Worm (Caenorhabditis elegans) whole organism, L2 larva: ENCODE data around the gene cct-1.

Source experiments
- F13H6.1 ChIP-seq: sonication (generic microtip); optimal IDR thresholded peaks from 2 replicates; lab custom pipeline; 2016; ENCODE audit warnings: missing genetic modification characterization, missing compliant biosample characterization
- R02D3.7 ChIP-seq: fragments of 150-350 bp; optimal IDR thresholded peaks from 2 replicates; lab custom pipeline; 2014; ENCODE audit warnings: missing biosample characterization, missing genetic modification characterization
- alr-1 ChIP-seq: fragments of 150-350 bp; optimal IDR thresholded peaks from 2 replicates; lab custom pipeline; 2014; ENCODE audit warnings: missing biosample characterization, missing genetic modification characterization
- blmp-1 ChIP-seq: sonication (generic microtip); optimal IDR thresholded peaks from 2 replicates; lab custom pipeline; 2017; ENCODE audit warnings: missing genetic modification characterization, mild to moderate bottlenecking, missing compliant biosample characterization, antibody characterized with exemption, moderate library complexity; ENCODE audit not compliant: insufficient read depth
- ceh-16 ChIP-seq: fragments of 150-350 bp; optimal IDR thresholded peaks from 2 replicates; lab custom pipeline; 2014; ENCODE audit warnings: missing biosample characterization, missing genetic modification characterization
- crh-2 ChIP-seq: sonication (generic microtip); optimal IDR thresholded peaks from 2 replicates; lab custom pipeline; 2017; ENCODE audit warnings: missing biosample characterization, missing genetic modification characterization
- dmd-4 ChIP-seq: sonication (generic microtip); optimal IDR thresholded peaks from 2 replicates; lab custom pipeline; 2017; ENCODE audit warnings: missing biosample characterization, missing genetic modification characterization
- elt-1 ChIP-seq: fragments of 150-350 bp; optimal IDR thresholded peaks from 2 replicates; lab custom pipeline; 2014; ENCODE audit warnings: missing biosample characterization, missing genetic modification characterization
- elt-3 ChIP-seq: sonication (generic microtip); optimal IDR thresholded peaks from 2 replicates; lab custom pipeline; 2017; ENCODE audit warnings: missing biosample characterization, missing genetic modification characterization
- fos-1 ChIP-seq: fragments of 150-350 bp; optimal IDR thresholded peaks from 2 replicates; lab custom pipeline; 2014; ENCODE audit warnings: missing biosample characterization, missing genetic modification characterization
- lin-39 ChIP-seq: fragments of 150-350 bp; optimal IDR thresholded peaks from 2 replicates; lab custom pipeline; 2014; ENCODE audit warnings: missing biosample characterization, missing genetic modification reagents, missing genetic modification characterization
- lsy-2 ChIP-seq, 2 experiments: fragments of 150-350 bp in 1 of 2; sonication (generic microtip) in 1 of 2; optimal IDR thresholded peaks; 2 replicates each; lab custom pipeline; 2014 to 2017; ENCODE audit warnings: missing biosample characterization in 2 of 2, missing genetic modification characterization in 2 of 2
- mab-5 ChIP-seq: fragments of 150-350 bp; optimal IDR thresholded peaks from 2 replicates; lab custom pipeline; 2014; ENCODE audit warnings: missing biosample characterization, missing genetic modification characterization
- mbf-1 ChIP-seq: sonication (generic microtip); optimal IDR thresholded peaks from 2 replicates; lab custom pipeline; 2017; ENCODE audit warnings: missing biosample characterization, missing genetic modification characterization
- mdl-1 ChIP-seq, 2 experiments: fragments of 150-350 bp in 1 of 2; sonication (generic microtip) in 1 of 2; optimal IDR thresholded peaks; 2 replicates each; lab custom pipeline; 2017; ENCODE audit warnings: missing biosample characterization in 2 of 2, missing genetic modification characterization in 2 of 2
- nhr-12 ChIP-seq: fragments of 150-350 bp; optimal IDR thresholded peaks from 2 replicates; lab custom pipeline; 2014; ENCODE audit warnings: missing biosample characterization, missing genetic modification characterization
- nhr-129 ChIP-seq: fragments of 150-350 bp; optimal IDR thresholded peaks from 2 replicates; lab custom pipeline; 2014; ENCODE audit warnings: missing biosample characterization, missing genetic modification characterization
- nhr-23 ChIP-seq: fragments of 150-350 bp; optimal IDR thresholded peaks from 2 replicates; lab custom pipeline; 2014; ENCODE audit warnings: missing biosample characterization, missing genetic modification reagents, missing genetic modification characterization
- nhr-237 ChIP-seq: fragments of 150-350 bp; optimal IDR thresholded peaks from 2 replicates; lab custom pipeline; 2014; ENCODE audit warnings: missing biosample characterization, missing genetic modification characterization
- nhr-25 ChIP-seq: fragments of 150-350 bp; sonication (generic microtip); optimal IDR thresholded peaks from 3 replicates; lab custom pipeline; 2014; ENCODE audit warnings: missing biosample characterization, missing genetic modification characterization
- nhr-6 ChIP-seq: fragments of 150-350 bp; optimal IDR thresholded peaks from 2 replicates; lab custom pipeline; 2014; ENCODE audit warnings: missing biosample characterization, missing genetic modification characterization
- nhr-77 ChIP-seq: fragments of 150-350 bp; optimal IDR thresholded peaks from 2 replicates; lab custom pipeline; 2014; ENCODE audit warnings: missing biosample characterization, missing genetic modification characterization
- peb-1 ChIP-seq: fragments of 150-350 bp; optimal IDR thresholded peaks from 2 replicates; lab custom pipeline; 2014; ENCODE audit warnings: missing biosample characterization, missing genetic modification characterization
- sem-4 ChIP-seq: fragments of 150-350 bp; optimal IDR thresholded peaks from 2 replicates; lab custom pipeline; 2014; ENCODE audit warnings: missing biosample characterization, missing genetic modification reagents, missing genetic modification characterization
- skn-1 ChIP-seq: sonication (generic microtip); optimal IDR thresholded peaks from 2 replicates; lab custom pipeline; 2017; ENCODE audit warnings: missing biosample characterization, missing genetic modification characterization
- snpc-4 ChIP-seq: fragments of 150-350 bp; optimal IDR thresholded peaks from 2 replicates; lab custom pipeline; 2014; ENCODE audit warnings: missing biosample characterization, missing genetic modification characterization
- unc-39 ChIP-seq: fragments of 150-350 bp; optimal IDR thresholded peaks from 2 replicates; lab custom pipeline; 2014; ENCODE audit warnings: missing biosample characterization, missing genetic modification characterization
- unc-55 ChIP-seq: fragments of 150-350 bp; sonication (generic microtip); optimal IDR thresholded peaks from 3 replicates; lab custom pipeline; 2014; ENCODE audit warnings: missing biosample characterization, missing genetic modification reagents, missing genetic modification characterization
- unc-62 ChIP-seq: fragments of 150-350 bp; optimal IDR thresholded peaks from 2 replicates; lab custom pipeline; 2014; ENCODE audit warnings: missing biosample characterization, missing genetic modification reagents, missing genetic modification characterization
- zag-1 ChIP-seq: fragments of 150-350 bp; optimal IDR thresholded peaks from 2 replicates; lab custom pipeline; 2014; ENCODE audit warnings: missing biosample characterization, missing genetic modification characterization
- ztf-11 ChIP-seq: sonication (generic microtip); optimal IDR thresholded peaks from 2 replicates; lab custom pipeline; 2017; ENCODE audit warnings: missing biosample characterization, missing genetic modification characterization
- ztf-4 ChIP-seq: fragments of 150-350 bp; optimal IDR thresholded peaks from 2 replicates; lab custom pipeline; 2014; ENCODE audit warnings: missing biosample characterization, missing genetic modification characterization

Gene cct-1

DNA sequence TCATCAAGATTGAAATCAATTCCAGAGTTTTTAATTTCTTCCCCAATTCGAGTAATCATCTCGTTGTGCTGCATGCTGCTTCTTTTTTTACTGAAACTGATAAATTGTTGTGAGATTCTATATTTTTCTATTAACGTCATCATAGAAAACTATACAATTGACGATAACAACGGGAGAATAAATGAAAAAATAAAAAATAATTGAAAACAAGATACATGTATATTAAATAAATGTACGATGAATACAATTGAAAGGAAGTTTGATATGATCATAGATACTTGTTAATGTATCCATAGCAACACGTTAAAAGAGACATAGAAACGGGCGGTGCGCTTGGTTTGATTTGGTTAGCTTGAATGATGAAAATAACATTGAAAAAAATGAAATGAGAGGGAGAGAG, 5.2 kb downstream of the cct-1 start, which contains the start of gene T05C12.8:
TSS of gene T05C12.8 (minus strand) at position 101 of the 400 bp plus-strand sequence.
- no peak for TF ChIP-seq elt-1
- no peak for TF ChIP-seq mbf-1 (tag; lab: Kevin White, UChicago)
- no peak for TF ChIP-seq ztf-4
- TF ChIP-seq dmd-4 (tag; lab: Kevin White, UChicago), result no peak
- no peak for TF ChIP-seq nhr-23 (tag; lab: Kevin White, UChicago)
- TF ChIP-seq peb-1 (tag; lab: Kevin White, UChicago), result no peak

DNA sequence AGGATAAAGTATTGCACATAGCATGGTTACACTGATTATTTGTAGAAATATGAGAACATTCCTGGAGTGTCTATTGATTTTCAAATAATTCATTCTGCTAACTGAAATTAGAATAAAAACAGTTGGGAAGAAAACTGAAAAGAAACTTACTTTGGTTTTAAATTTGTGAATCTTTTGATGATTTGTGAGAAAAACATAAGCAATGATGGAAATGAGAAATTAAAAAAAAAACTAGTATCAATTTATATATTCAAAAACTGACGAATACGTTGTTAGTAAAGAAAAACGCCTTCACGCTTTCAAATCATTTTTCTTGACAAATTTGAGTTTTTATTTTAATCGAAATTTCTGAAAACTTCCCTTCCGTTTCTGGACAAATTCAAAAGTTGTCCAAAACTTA, 7.9 kb downstream of the cct-1 start, which contains the start of gene T05C12.9:
TSS of gene T05C12.9 (minus strand) at position 101 of the 400 bp plus-strand sequence.
- TF ChIP-seq sem-4 (tag; lab: Kevin White, UChicago) (no peak), mbf-1 (tag; lab: Kevin White, UChicago) (no peak), nhr-25 (tag; lab: Kevin White, UChicago) (no peak), mab-5 (no peak), nhr-12 (tag; lab: Kevin White, UChicago) (no peak), mdl-1 (tag; optimal IDR thresholded peaks at IDR 0.05; lab: Kevin White, UChicago) (no peak), fos-1 (tag; lab: Kevin White, UChicago) (no peak), zag-1 (tag; lab: Kevin White, UChicago) (no peak), F13H6.1 (tag; lab: Kevin White, UChicago) (no peak), dmd-4 (tag; lab: Kevin White, UChicago) (no peak), snpc-4 (no peak)

DNA sequence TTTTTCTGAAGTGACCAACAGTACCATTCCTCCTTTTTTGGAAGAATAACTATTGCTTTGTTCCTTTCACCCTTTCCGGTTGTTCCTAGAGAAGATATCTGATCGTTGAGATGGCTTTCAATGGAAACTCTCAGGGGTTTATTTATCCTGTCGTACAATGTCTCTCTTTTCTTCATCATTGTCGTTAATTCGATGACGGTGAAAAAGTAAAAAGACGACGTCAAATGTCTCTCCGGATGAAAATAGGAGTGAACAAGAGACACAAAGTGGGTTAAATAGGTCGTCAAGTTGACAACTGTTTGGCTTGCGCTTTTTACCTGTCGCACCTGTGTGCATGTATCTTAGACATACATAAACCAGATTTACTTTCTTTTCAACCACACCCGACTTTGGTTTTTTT, 8.7 kb downstream of the cct-1 start:
- TF ChIP-seq ztf-11 (tag; lab: Kevin White, UChicago), result no peak
- no peak for TF ChIP-seq nhr-129 (tag; lab: Kevin White, UChicago)
- no peak for TF ChIP-seq unc-62 (GFP tag; lab: Kevin White, UChicago)
- TF ChIP-seq skn-1 (tag; lab: Kevin White, UChicago), result no peak
- TF ChIP-seq fos-1 (tag; lab: Kevin White, UChicago), result no peak
- TF ChIP-seq crh-2 (tag; lab: Kevin White, UChicago), result no peak
- TF ChIP-seq nhr-23 (tag; lab: Kevin White, UChicago), result no peak
- no peak for TF ChIP-seq elt-3 (tag; lab: Kevin White, UChicago)
- TF ChIP-seq lin-39 (tag; lab: Kevin White, UChicago), result no peak
- no peak for TF ChIP-seq nhr-25 (tag; lab: Kevin White, UChicago)
- no peak for TF ChIP-seq nhr-6 (tag; lab: Kevin White, UChicago)
- TF ChIP-seq snpc-4, result no peak
- TF ChIP-seq R02D3.7 (tag; lab: Kevin White, UChicago), result no peak

DNA sequence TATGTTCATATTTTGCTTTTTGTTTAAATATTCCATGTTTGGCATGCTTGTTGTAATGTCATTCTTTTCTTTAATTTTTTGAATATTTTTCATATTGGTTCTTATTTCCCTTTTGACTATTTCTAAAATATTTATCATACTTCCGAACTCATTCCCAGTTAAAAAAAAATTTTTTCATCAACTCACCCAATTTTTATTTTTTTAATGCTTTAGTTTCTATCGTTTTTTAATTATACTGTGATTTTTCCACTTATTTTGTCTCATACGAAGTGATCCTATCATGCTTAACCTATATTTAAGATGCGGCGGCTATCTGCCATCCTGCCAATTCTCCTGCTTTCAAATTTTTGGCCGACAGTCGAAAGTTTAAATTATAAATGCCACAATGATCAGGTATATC, 13.3 kb downstream of the cct-1 start, which contains the start of gene qua-1:
TSS of gene qua-1 (plus strand) at position 301 of the 400 bp plus-strand sequence.
- TF ChIP-seq nhr-77 (tag; lab: Kevin White, UChicago) (no peak), blmp-1 (tag; lab: Kevin White, UChicago) (no peak), nhr-12 (tag; lab: Kevin White, UChicago) (no peak), mdl-1 (tag; optimal IDR thresholded peaks at IDR 0.05; lab: Kevin White, UChicago) (no peak), alr-1 (tag; lab: Kevin White, UChicago) (no peak), F13H6.1 (tag; lab: Kevin White, UChicago) (no peak), lin-39 (tag; lab: Kevin White, UChicago) (no peak), dmd-4 (tag; lab: Kevin White, UChicago) (no peak), unc-55 (GFP tag; lab: Kevin White, UChicago) (no peak), nhr-237 (tag; lab: Kevin White, UChicago) (no peak), R02D3.7 (tag; lab: Kevin White, UChicago) (no peak), nhr-23 (tag; lab: Kevin White, UChicago) (no peak), unc-39 (tag; lab: Kevin White, UChicago) (no peak), lsy-2 (tag; optimal IDR thresholded peaks at IDR 0.05; lab: Kevin White, UChicago) (no peak), ceh-16 (tag; lab: Kevin White, UChicago) (no peak), zag-1 (tag; lab: Kevin White, UChicago) (no peak)

DNA sequence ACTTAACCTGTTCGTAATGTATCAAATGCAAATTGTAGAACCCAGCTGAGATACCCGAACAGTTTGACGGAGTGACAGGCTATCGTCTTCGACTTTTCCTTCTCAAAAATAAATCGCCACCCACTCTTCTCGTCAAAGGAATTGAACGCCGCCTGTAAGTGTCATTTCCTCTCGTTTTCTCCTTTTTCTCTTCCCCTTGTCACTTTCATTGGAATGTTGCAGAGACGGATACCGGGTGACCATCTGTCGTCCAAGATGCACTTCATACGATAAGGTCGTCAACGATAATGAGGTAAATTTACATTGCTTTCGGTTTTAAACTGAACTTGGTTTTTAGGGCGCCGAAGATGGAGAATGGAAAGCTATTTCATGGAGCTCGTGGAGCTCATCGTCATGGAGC, 14.6 kb downstream of the cct-1 start:
- TF ChIP-seq blmp-1 (tag; lab: Kevin White, UChicago) (peak; percentile 88), peb-1 (tag; lab: Kevin White, UChicago) (no peak)
